Fruit fly (Drosophila melanogaster): ENCODE measurements around the gene CG1271.

The CG1271 gene

dm6 chr3L:3078398-3079155 is 26.3 kb downstream of the CG1271 start (continued):
- no peak for TF ChIP-seq exex (tag; optimal IDR thresholded peaks at IDR 0.05)
- TF ChIP-seq CG6254 (GFP tag; optimal IDR thresholded peaks at IDR 0.05) = no peak
- no peak for TF ChIP-seq CG6689 (GFP tag; IDR thresholded peaks at IDR 0.05)
- no peak for TF ChIP-seq Mrtf (GFP tag; IDR thresholded peaks at IDR 0.05)
- TF ChIP-seq E2f2 (GFP tag; IDR thresholded peaks at IDR 0.05) = peak; percentile 50
- TF ChIP-seq CG7928 (GFP tag; optimal IDR thresholded peaks at IDR 0.05) = peak; percentile 15
- peak; percentile 27 for TF ChIP-seq Hey (tag; optimal IDR thresholded peaks at IDR 0.05)
- TF ChIP-seq scrt (GFP tag; optimal IDR thresholded peaks at IDR 0.05) = peak; percentile 32
- TF ChIP-seq sens (GFP tag) = peak; percentile 78
- TF ChIP-seq HmgZ (tag; optimal IDR thresholded peaks at IDR 0.05) = peak; percentile 16
- peak; percentile 27 for TF ChIP-seq CG31365 (tag; optimal IDR thresholded peaks at IDR 0.05)
- TF ChIP-seq CG7786 (GFP tag; optimal IDR thresholded peaks at IDR 0.05) = no peak
- TF ChIP-seq ato (GFP tag; IDR thresholded peaks at IDR 0.05; ENCODE audit: partially characterized antibody) = no peak
- TF ChIP-seq Dfd (GFP tag; optimal IDR thresholded peaks at IDR 0.05) = no peak
- TF ChIP-seq CG13624 (GFP tag; optimal IDR thresholded peaks at IDR 0.05) = no peak
- TF ChIP-seq CG1832 (GFP tag; optimal IDR thresholded peaks at IDR 0.05) = no peak
- TF ChIP-seq CG9876 (GFP tag; optimal IDR thresholded peaks at IDR 0.05) = no peak
- peak; percentile 77 for TF ChIP-seq Asciz (GFP tag; optimal IDR thresholded peaks at IDR 0.05)
- TF ChIP-seq HLH54F (GFP tag; optimal IDR thresholded peaks at IDR 0.05) = peak; percentile 8
- TF ChIP-seq Opbp (GFP tag; IDR thresholded peaks at IDR 0.05; ENCODE audit: partially characterized antibody) = no peak
- TF ChIP-seq CG12299 (tag; optimal IDR thresholded peaks at IDR 0.05) = peak; percentile 21
- peak; percentile 46 for TF ChIP-seq phol (tag; optimal IDR thresholded peaks at IDR 0.05)
- TF ChIP-seq BtbVII (GFP tag; optimal IDR thresholded peaks at IDR 0.05) = peak; percentile 30
- peak; percentile 31 for TF ChIP-seq CG11723 (GFP tag; optimal IDR thresholded peaks at IDR 0.05)
- TF ChIP-seq btn (GFP tag; optimal IDR thresholded peaks at IDR 0.05) = no peak
- peak; percentile 27; the same call in 1 of the 2 replicates for TF ChIP-seq CG9215 (GFP tag; IDR thresholded peaks at IDR 0.05)
- TF ChIP-seq CG8924 (tag; optimal IDR thresholded peaks at IDR 0.05) = peak; percentile 34
- TF ChIP-seq CG30020 (tag; optimal IDR thresholded peaks at IDR 0.05) = no peak
- no peak for TF ChIP-seq CG18011 (GFP tag; optimal IDR thresholded peaks at IDR 0.05)
- TF ChIP-seq Nf-YC (tag; optimal IDR thresholded peaks at IDR 0.05) = no peak
- peak in 1 of 2 experiments; percentile 14 for TF ChIP-seq bsh (GFP tag; optimal IDR thresholded peaks at IDR 0.05)
- TF ChIP-seq CG15011 (GFP tag; optimal IDR thresholded peaks at IDR 0.05) = peak; percentile 4
- no peak; the same call in 2 of the 3 replicates for TF ChIP-seq zfh1 (GFP tag; IDR thresholded peaks at IDR 0.05)
- TF ChIP-seq GATAe (GFP tag; conservative IDR thresholded peaks at IDR 0.05) = no peak
- TF ChIP-seq Sry-δ (GFP tag; optimal IDR thresholded peaks at IDR 0.05) = no peak
- TF ChIP-seq CG7987 (GFP tag; optimal IDR thresholded peaks at IDR 0.05) = peak; percentile 79
- TF ChIP-seq Side (GFP tag; optimal IDR thresholded peaks at IDR 0.05) = no peak
- TF ChIP-seq CG15479 (GFP tag; optimal IDR thresholded peaks at IDR 0.05) = no peak
- no peak for TF ChIP-seq D19A (tag; optimal IDR thresholded peaks at IDR 0.05)
- TF ChIP-seq tup (GFP tag; optimal IDR thresholded peaks at IDR 0.05) = no peak
- TF ChIP-seq CG2875 (GFP tag; optimal IDR thresholded peaks at IDR 0.05) = peak; percentile 29
- TF ChIP-seq CG10147 (GFP tag; optimal IDR thresholded peaks at IDR 0.05) = peak; percentile 21
- peak; percentile 14 for TF ChIP-seq CG1603 (tag; optimal IDR thresholded peaks at IDR 0.05)
- TF ChIP-seq Chrac-16 (GFP tag; optimal IDR thresholded peaks at IDR 0.05) = no peak
- TF ChIP-seq CG12104 (GFP tag; optimal IDR thresholded peaks at IDR 0.05) = peak; percentile 22
- TF ChIP-seq Rx (GFP tag; IDR thresholded peaks at IDR 0.05) = peak; percentile 9; the same call in 1 of the 2 replicates
- TF ChIP-seq sna (GFP tag; IDR thresholded peaks at IDR 0.05; ENCODE audit: partially characterized antibody) = no peak
- TF ChIP-seq HmgD (GFP tag; optimal IDR thresholded peaks at IDR 0.05) = no peak
- TF ChIP-seq slp2 (GFP tag; optimal IDR thresholded peaks at IDR 0.05) = no peak
